Fruit fly (Drosophila melanogaster): ENCODE results near the gene CG33303.

Gene CG33303

dm6 chr2L:10356508-10356907 is 19.0 kb downstream of the CG33303 start, which contains the start of the genes CtsL4 and ClpP (continued):
- TF ChIP-seq CG14965 (GFP tag; optimal IDR thresholded peaks at IDR 0.05; ENCODE audit: borderline replicate concordance) (no peak), CG7963 (GFP tag; IDR thresholded peaks at IDR 0.05; ENCODE audit: partially characterized antibody) (no peak), Atf3 (GFP tag; optimal IDR thresholded peaks at IDR 0.05) (no peak), CG15011 (GFP tag; optimal IDR thresholded peaks at IDR 0.05) (no peak), bigmax (GFP tag; optimal IDR thresholded peaks at IDR 0.05) (peak; percentile 12), lilli (GFP tag; optimal IDR thresholded peaks at IDR 0.05) (peak; percentile 60), gt (GFP tag; IDR thresholded peaks at IDR 0.05) (no peak), peb (GFP tag; IDR thresholded peaks at IDR 0.05) (no peak), CG17328 (GFP tag; IDR thresholded peaks at IDR 0.05) (0 out of 2 replicates have a peak, but pooled peaks have one; percentile 27), CG12659 (GFP tag; optimal IDR thresholded peaks at IDR 0.05) (peak; percentile 76), pros (GFP tag; optimal IDR thresholded peaks at IDR 0.05) (peak; percentile 86), Ravus (GFP tag; IDR thresholded peaks at IDR 0.05) (no peak), dm (GFP tag; optimal IDR thresholded peaks at IDR 0.05) (no peak), sim (GFP tag; IDR thresholded peaks at IDR 0.05) (no peak), Doc3 (GFP tag; IDR thresholded peaks at IDR 0.05; ENCODE audit: partially characterized antibody) (no peak), CG3847 (GFP tag; IDR thresholded peaks at IDR 0.05) (peak; percentile 36; the same call in 1 of the 2 replicates), Gsc (GFP tag; IDR thresholded peaks at IDR 0.05) (no peak), CG13296 (GFP tag; optimal IDR thresholded peaks at IDR 0.05) (peak; percentile 40), ems (GFP tag; optimal IDR thresholded peaks at IDR 0.05) (no peak), CG6272 (GFP tag; IDR thresholded peaks at IDR 0.05) (no peak; the same call in 1 of the 2 replicates), CG2678 (tag; optimal IDR thresholded peaks at IDR 0.05) (no peak), wor (GFP tag; IDR thresholded peaks at IDR 0.05) (no peak), CG6254 (GFP tag; optimal IDR thresholded peaks at IDR 0.05) (no peak), HmgZ (tag; optimal IDR thresholded peaks at IDR 0.05) (peak; percentile 72), pita (GFP tag; optimal IDR thresholded peaks at IDR 0.05) (no peak), da (GFP tag; optimal IDR thresholded peaks at IDR 0.05) (no peak), CG12236 (GFP tag; optimal IDR thresholded peaks at IDR 0.05) (no peak), bsh (GFP tag; optimal IDR thresholded peaks at IDR 0.05) (peak in 1 of 2 experiments; percentile 33), CG6813 (GFP tag; optimal IDR thresholded peaks at IDR 0.05) (no peak), nerfin-1 (tag; optimal IDR thresholded peaks at IDR 0.05) (peak; percentile 56), CG1024 (GFP tag; IDR thresholded peaks at IDR 0.05) (peak; percentile 95), CG11247 (GFP tag; IDR thresholded peaks at IDR 0.05) (no peak), Dbx (GFP tag; IDR thresholded peaks at IDR 0.05) (no peak), dati (GFP tag; IDR thresholded peaks at IDR 0.05) (no peak), Ssrp (tag; optimal IDR thresholded peaks at IDR 0.05) (peak; percentile 8), kah (GFP tag; optimal IDR thresholded peaks at IDR 0.05) (no peak), her (GFP tag; optimal IDR thresholded peaks at IDR 0.05) (peak; percentile 32), CG13894 (tag; optimal IDR thresholded peaks at IDR 0.05) (no peak), Hand (GFP tag; optimal IDR thresholded peaks at IDR 0.05) (no peak), mld (GFP tag; IDR thresholded peaks at IDR 0.05; ENCODE audit: partially characterized antibody) (no peak), Ptx1 (GFP tag; IDR thresholded peaks at IDR 0.05) (peak; percentile 60), tin (GFP tag; optimal IDR thresholded peaks at IDR 0.05) (peak; percentile 46), jing (GFP tag; optimal IDR thresholded peaks at IDR 0.05) (no peak)

Data from whole organism, embryonic.